Worm (Caenorhabditis elegans) whole organism, L2 larva: ENCODE measurements around the gene Y17G7B.8.

Source experiments
- F13H6.1 ChIP-seq: sonication (generic microtip); optimal IDR thresholded peaks from 2 replicates; lab custom pipeline; 2016; ENCODE audit warnings: missing genetic modification characterization, missing compliant biosample characterization
- alr-1 ChIP-seq: fragments of 150-350 bp; optimal IDR thresholded peaks from 2 replicates; lab custom pipeline; 2014; ENCODE audit warnings: missing biosample characterization, missing genetic modification characterization
- aly-2 ChIP-seq: fragments of 150-350 bp; optimal IDR thresholded peaks from 2 replicates; lab custom pipeline; 2014; ENCODE audit warnings: missing biosample characterization, missing genetic modification characterization
- dmd-4 ChIP-seq: sonication (generic microtip); optimal IDR thresholded peaks from 2 replicates; lab custom pipeline; 2017; ENCODE audit warnings: missing biosample characterization, missing genetic modification characterization
- fos-1 ChIP-seq: fragments of 150-350 bp; optimal IDR thresholded peaks from 2 replicates; lab custom pipeline; 2014; ENCODE audit warnings: missing biosample characterization, missing genetic modification characterization
- gmeb-1 ChIP-seq: fragments of 150-350 bp; optimal IDR thresholded peaks from 2 replicates; lab custom pipeline; 2014; ENCODE audit warnings: missing biosample characterization, missing genetic modification characterization
- mdl-1 ChIP-seq, 2 experiments: fragments of 150-350 bp in 1 of 2; sonication (generic microtip) in 1 of 2; optimal IDR thresholded peaks; 2 replicates each; lab custom pipeline; 2017; ENCODE audit warnings: missing biosample characterization in 2 of 2, missing genetic modification characterization in 2 of 2
- nhr-6 ChIP-seq: fragments of 150-350 bp; optimal IDR thresholded peaks from 2 replicates; lab custom pipeline; 2014; ENCODE audit warnings: missing biosample characterization, missing genetic modification characterization
- sem-4 ChIP-seq: fragments of 150-350 bp; optimal IDR thresholded peaks from 2 replicates; lab custom pipeline; 2014; ENCODE audit warnings: missing biosample characterization, missing genetic modification reagents, missing genetic modification characterization

DNA sequence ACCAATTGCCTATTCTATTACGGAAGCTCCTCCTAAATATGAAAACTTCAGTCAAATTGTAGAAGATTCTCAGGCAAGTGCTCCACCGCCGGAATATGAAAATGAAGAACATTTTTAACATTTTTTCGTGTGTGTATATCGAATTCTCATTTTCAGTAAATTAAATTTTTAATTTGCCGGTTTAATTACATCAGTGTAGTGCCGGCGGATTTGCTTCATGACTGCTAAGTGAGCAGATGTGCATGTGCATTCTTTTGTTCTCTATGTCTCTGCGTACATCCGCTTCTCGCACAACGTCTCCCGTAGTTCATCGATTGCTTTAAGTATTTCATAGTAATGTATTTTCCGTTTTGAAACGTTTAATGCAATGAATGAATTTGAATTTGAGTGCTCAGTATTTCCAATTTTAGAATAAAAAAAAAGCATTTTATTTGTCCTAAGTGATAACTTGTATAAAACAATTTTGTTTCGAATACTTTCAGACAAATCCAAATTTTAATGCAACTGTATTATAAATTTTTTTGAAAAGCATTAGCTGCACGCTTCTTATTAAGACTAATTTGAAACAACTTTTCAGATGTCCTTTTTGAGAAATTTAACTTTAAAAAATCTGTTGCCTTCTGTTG is 40.0 kb upstream of the Y17G7B.8 start, which contains the start of gene Y17G7B.22:
- TF ChIP-seq sem-4 (tag; lab: Kevin White, UChicago) (no peak), aly-2 (no peak), dmd-4 (tag; lab: Kevin White, UChicago) (no peak), F13H6.1 (tag; lab: Kevin White, UChicago) (no peak), fos-1 (tag; lab: Kevin White, UChicago) (no peak), alr-1 (tag; lab: Kevin White, UChicago) (no peak), nhr-6 (tag; lab: Kevin White, UChicago) (no peak), gmeb-1 (tag; lab: Kevin White, UChicago) (no peak), mdl-1 (tag; optimal IDR thresholded peaks at IDR 0.05; lab: Kevin White, UChicago) (no peak)
